Worm (Caenorhabditis elegans) whole organism, L4 larva: ENCODE results near the gene npr-10.
A peak's percentile ranks its signal among the peaks of the same experiment; 100 is the strongest.

Experiments used
- D1046.2 ChIP-seq: fragments of 200-800 bp; sonication (Bioruptor generic); IDR thresholded peaks from 2 replicates; pipeline ENCODE4 v1.3.6; 2022; ENCODE audit warnings: missing genetic modification characterization, missing compliant biosample characterization
- F49E8.2 ChIP-seq: sonication (generic microtip); optimal IDR thresholded peaks from 2 replicates; lab custom pipeline; 2016; ENCODE audit warnings: missing compliant biosample characterization, mild to moderate bottlenecking, missing genetic modification characterization, borderline replicate concordance
- aha-1 ChIP-seq: fragments of 150-350 bp; peaks from one replicate; lab custom pipeline; 2014; ENCODE audit warnings: missing biosample characterization, missing genetic modification characterization
- ama-1 ChIP-seq: fragments of 150-350 bp; optimal IDR thresholded peaks from 2 replicates; lab custom pipeline; 2014; ENCODE audit warnings: inconsistent platforms, mixed read lengths
- ceh-28 ChIP-seq: fragments of 150-350 bp; optimal IDR thresholded peaks from 2 replicates; lab custom pipeline; 2014; ENCODE audit warnings: missing biosample characterization, missing genetic modification reagents, missing genetic modification characterization
- dve-1 ChIP-seq: sonication (generic microtip); optimal IDR thresholded peaks from 2 replicates; lab custom pipeline; 2017; ENCODE audit warnings: antibody characterized with exemption, mild to moderate bottlenecking, missing genetic modification characterization, missing compliant biosample characterization; ENCODE audit not compliant: insufficient read depth
- egl-27 ChIP-seq: sonication (generic microtip); optimal IDR thresholded peaks from 3 replicates; lab custom pipeline; 2017; ENCODE audit warnings: missing biosample characterization, missing genetic modification reagents, missing genetic modification characterization
- fkh-10 ChIP-seq: fragments of 150-350 bp; optimal IDR thresholded peaks from 2 replicates; lab custom pipeline; 2014; ENCODE audit warnings: missing biosample characterization, missing genetic modification reagents, missing genetic modification characterization
- lsy-2 ChIP-seq, 2 experiments: fragments of 150-350 bp in 1 of 2; sonication (generic microtip) in 1 of 2; optimal IDR thresholded peaks; 2 replicates each; lab custom pipeline; 2014 to 2017; ENCODE audit warnings: missing biosample characterization in 2 of 2, missing genetic modification characterization in 2 of 2
- nhr-28 ChIP-seq: fragments of 150-350 bp; optimal IDR thresholded peaks from 2 replicates; lab custom pipeline; 2014; ENCODE audit warnings: missing biosample characterization, missing genetic modification characterization
- nhr-76 ChIP-seq: fragments of 150-350 bp; optimal IDR thresholded peaks from 2 replicates; lab custom pipeline; 2014; ENCODE audit warnings: missing biosample characterization, missing genetic modification characterization
- pha-4 ChIP-seq, 2 experiments: fragments of 150-350 bp in 1 of 2; fragments of 200-800 bp in 1 of 2; sonication (Bioruptor generic) in 1 of 2; IDR thresholded peaks in 1 of 2; optimal IDR thresholded peaks in 1 of 2; 2 replicates each; pipeline versions ENCODE4 v1.3.6 to Lab custom; 2014 to 2022; ENCODE audit warnings: missing genetic modification characterization in 2 of 2, missing genetic modification reagents in 2 of 2, missing biosample characterization in 1 of 2, missing compliant biosample characterization in 1 of 2
- unc-62 ChIP-seq, 3 experiments: fragments of 150-350 bp in 1 of 3; sonication (generic microtip); optimal IDR thresholded peaks in 2 of 3; peaks in 1 of 3; 1 replicate in 1 of 3; 2 replicates in 2 of 3; lab custom pipeline; 2014 to 2017; ENCODE audit warnings: missing biosample characterization in 3 of 3, missing genetic modification characterization in 3 of 3, missing genetic modification reagents in 3 of 3, missing genotype in 1 of 3

ce11 chrX:12975595-12976089, 56.9 kb downstream of the npr-10 start, which contains the start of gene ppk-3:
- TF ChIP-seq D1046.2 (GFP tag; lab: Robert Waterston, UW) (no peak), unc-62 (GFP tag; optimal IDR thresholded peaks at IDR 0.05 in 1 of 2; lab: Kevin White, UChicago) (peak in 1 of 2 experiments; percentile 79), unc-62 (tag; optimal IDR thresholded peaks at IDR 0.05; lab: Kevin White, UChicago) (no peak), ceh-28 (tag; lab: Kevin White, UChicago) (no peak), pha-4 (GFP tag; IDR thresholded peaks at IDR 0.05; lab: Robert Waterston, UW) (no peak), pha-4 (tag; optimal IDR thresholded peaks at IDR 0.05; lab: Kevin White, UChicago) (peak; percentile 45), nhr-76 (tag; lab: Kevin White, UChicago) (no peak), aha-1 (tag; lab: Kevin White, UChicago) (peak; percentile 98), lsy-2 (tag; optimal IDR thresholded peaks at IDR 0.05; lab: Kevin White, UChicago) (peak; percentile 8 to 81), nhr-28 (tag; lab: Kevin White, UChicago) (peak; percentile 70), ama-1 (lab: Kevin White, UChicago) (no peak), F49E8.2 (tag; lab: Kevin White, UChicago) (no peak), fkh-10 (no peak), dve-1 (tag; lab: Kevin White, UChicago) (peak; percentile 75), egl-27 (no peak)
